Fruit fly (Drosophila melanogaster) whole organism, pupa: ENCODE measurements around the gene CG15202.

ENCODE experiments used
- CG10348 ChIP-seq: fragments of 200-800 bp; sonication (Bioruptor generic); IDR thresholded peaks from 2 replicates; pipeline ENCODE4 v1.3.6; 2022; ENCODE audit warnings: missing biosample characterization, missing genetic modification characterization
- CG13204 ChIP-seq: fragments of 200-800 bp; sonication (Bioruptor generic); optimal IDR thresholded peaks from 2 replicates; lab custom pipeline; 2018; ENCODE audit warnings: missing biosample characterization, mild to moderate bottlenecking, missing genetic modification characterization, moderate library complexity
- CG32121 ChIP-seq: fragments of 200-800 bp; sonication (Bioruptor generic); IDR thresholded peaks from 2 replicates; pipeline ENCODE4 v1.3.6; 2022; ENCODE audit warnings: missing biosample characterization, missing genetic modification characterization
- Ets98B ChIP-seq: fragments of 200-800 bp; sonication (Bioruptor generic); IDR thresholded peaks from 2 replicates; pipeline ENCODE4 v1.3.6; 2022; ENCODE audit warnings: missing biosample characterization, missing genetic modification characterization
- Pif1A ChIP-seq: fragments of 200-800 bp; sonication (Bioruptor generic); optimal IDR thresholded peaks from 3 replicates; lab custom pipeline; 2016; ENCODE audit warnings: missing biosample characterization, missing genetic modification characterization
- fd96Ca ChIP-seq: fragments of 200-800 bp; sonication (Bioruptor generic); IDR thresholded peaks from 3 replicates; pipeline ENCODE4 v1.3.6; 2022; ENCODE audit warnings: missing biosample characterization, missing genetic modification characterization

dm6 chrX:11108148-11108844, 34.0 kb upstream of the CG15202 start, which contains the start of gene Hsp60A:
- TF ChIP-seq CG32121 (GFP tag; lab: Robert Waterston, UW) (0 out of 2 replicates have a peak, but pooled peaks have one; percentile 15), Pif1A (no peak), CG13204 (GFP tag; lab: Kevin White, UChicago) (no peak), fd96Ca (0 out of 3 replicates have a peak, but pooled peaks have one; percentile 26), CG10348 (no peak), Ets98B (GFP tag; lab: Robert Waterston, UW) (peak; percentile 39; the same call in 1 of the 2 replicates)
